Fruit fly (Drosophila melanogaster) whole organism: Measurements from ENCODE around the gene CG5662.

Experiments used
- CG8478 ChIP-seq: fragments of >200 bp; optimal IDR thresholded peaks from 2 replicates; lab custom pipeline; 2018; ENCODE audit warnings: inconsistent platforms
- Dll ChIP-seq: fragments of >200 bp; optimal IDR thresholded peaks from 2 replicates; lab custom pipeline; 2017
- EcR ChIP-seq, 2 experiments: fragments of >200 bp; optimal IDR thresholded peaks; 2 replicates each; lab custom pipeline; 2017; ENCODE audit warnings: missing biosample characterization in 2 of 2, missing genetic modification characterization in 2 of 2, missing genetic modification reagents in 2 of 2
- pan ChIP-seq: fragments of >200 bp; optimal IDR thresholded peaks from 2 replicates; lab custom pipeline; 2017
- psq ChIP-seq: fragments of >200 bp; optimal IDR thresholded peaks from 2 replicates; lab custom pipeline; 2017
- usp ChIP-seq: fragments of >200 bp; optimal IDR thresholded peaks from 2 replicates; lab custom pipeline; 2017; ENCODE audit warnings: missing biosample characterization, missing genetic modification characterization, mixed read lengths

- TF ChIP-seq psq (no peak), CG8478 (lab: Kevin White, UChicago) (no peak), pan (lab: Kevin White, UChicago) (no peak), EcR (GFP tag; optimal IDR thresholded peaks at IDR 0.05; lab: Kevin White, UChicago) (no peak), usp (GFP tag; lab: Kevin White, UChicago) (no peak), Dll (lab: Kevin White, UChicago) (no peak)
Observed at dm6 chrX:15175171-15175883, 34.9 kb upstream of the CG5662 start, which contains the start of gene CG43737.
